Worm (Caenorhabditis elegans): ENCODE results near the gene fbxa-155.

DNA sequence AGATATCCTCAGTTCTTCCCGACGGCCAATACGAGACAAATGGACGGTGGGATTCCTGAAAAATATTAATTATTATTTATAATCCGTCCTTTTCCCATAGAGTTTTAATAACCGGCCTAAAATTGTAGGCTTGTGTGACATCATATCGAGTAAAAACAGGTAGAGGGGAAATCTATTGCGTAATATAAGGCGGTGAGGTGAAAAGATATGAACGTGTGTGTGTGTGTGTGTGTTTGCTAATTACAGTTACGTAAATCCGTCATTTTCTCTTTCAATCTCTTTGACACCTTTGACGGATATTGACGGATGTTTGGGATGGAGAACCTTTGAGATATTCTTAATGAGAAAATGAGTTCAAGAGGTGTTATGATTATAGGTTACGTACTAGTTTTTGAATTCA lies 44.6 kb downstream of the fbxa-155 start:
- TF ChIP-seq F37B4.10 (GFP tag; IDR thresholded peaks at IDR 0.05) (no peak), dpff-1 (tag; optimal IDR thresholded peaks at IDR 0.05) (no peak), F39B2.1 (GFP tag; IDR thresholded peaks at IDR 0.05) (no peak), F10E7.11 (tag; optimal IDR thresholded peaks at IDR 0.05) (no peak), nhr-80 (tag; optimal IDR thresholded peaks at IDR 0.05) (no peak), mcd-1 (GFP tag; IDR thresholded peaks at IDR 0.05) (no peak), B0261.1 (tag; optimal IDR thresholded peaks at IDR 0.05) (no peak), attf-3 (GFP tag; conservative IDR thresholded peaks at IDR 0.05) (no peak), him-1 (tag; optimal IDR thresholded peaks at IDR 0.05) (no peak), ceh-79 (tag; optimal IDR thresholded peaks at IDR 0.05) (no peak), zim-3 (tag; optimal IDR thresholded peaks at IDR 0.05) (no peak), madf-8 (GFP tag; conservative IDR thresholded peaks at IDR 0.05) (no peak)

Data from whole organism, young adult.